Worm (Caenorhabditis elegans) whole organism, young adult: ENCODE data around the gene col-128.

Source experiments
- B0035.1 ChIP-seq: sonication (generic microtip); optimal IDR thresholded peaks from 2 replicates; lab custom pipeline; 2016; ENCODE audit warnings: missing genetic modification characterization, mild to moderate bottlenecking, missing compliant biosample characterization, missing genotype, missing genetic modification reagents
- B0261.1 ChIP-seq: sonication (generic microtip); optimal IDR thresholded peaks from 2 replicates; lab custom pipeline; 2016; ENCODE audit warnings: mild to moderate bottlenecking, missing genetic modification characterization, moderate library complexity, missing compliant biosample characterization
- C17E4.6 ChIP-seq: fragments of 200-800 bp; sonication (Bioruptor generic); IDR thresholded peaks from 2 replicates; pipeline ENCODE4 v1.3.6; 2022; ENCODE audit warnings: missing genetic modification reagents, missing genetic modification characterization, missing compliant biosample characterization
- D2030.7 ChIP-seq: fragments of 200-800 bp; sonication (Bioruptor generic); IDR thresholded peaks from 2 replicates; pipeline ENCODE4 v1.3.6; 2022; ENCODE audit warnings: missing genetic modification reagents, missing genetic modification characterization, missing compliant biosample characterization
- F22D6.2 ChIP-seq: sonication (generic microtip); optimal IDR thresholded peaks from 2 replicates; lab custom pipeline; 2016; ENCODE audit warnings: mild to moderate bottlenecking, missing genetic modification characterization, missing compliant biosample characterization
- T07F8.4 ChIP-seq: sonication (generic microtip); optimal IDR thresholded peaks from 2 replicates; lab custom pipeline; 2016; ENCODE audit warnings: mild to moderate bottlenecking, missing genetic modification characterization, moderate library complexity, missing compliant biosample characterization
- Y53F4B.3 ChIP-seq: fragments of 200-800 bp; sonication (Bioruptor generic); IDR thresholded peaks from 2 replicates; pipeline ENCODE4 v1.3.6; 2022; ENCODE audit warnings: missing genetic modification reagents, missing genetic modification characterization, missing compliant biosample characterization
- ama-1 ChIP-seq, 3 experiments: fragments of 150-350 bp in 1 of 3; sonication (generic microtip) in 2 of 3; optimal IDR thresholded peaks; 2 replicates each; lab custom pipeline; 2014 to 2018; ENCODE audit warnings: missing biosample characterization in 2 of 3, missing genetic modification characterization in 2 of 3, missing genetic modification reagents in 2 of 3
- athp-1 ChIP-seq: sonication (generic microtip); optimal IDR thresholded peaks from 2 replicates; lab custom pipeline; 2017; ENCODE audit warnings: mild to moderate bottlenecking, missing genetic modification characterization, missing compliant biosample characterization
- bed-1 ChIP-seq: fragments of 200-800 bp; sonication (Bioruptor generic); IDR thresholded peaks from 2 replicates; pipeline ENCODE4 v1.3.6; 2022; ENCODE audit warnings: missing genetic modification reagents, missing genetic modification characterization, missing compliant biosample characterization
- bed-2 ChIP-seq: fragments of 200-800 bp; sonication (Bioruptor generic); IDR thresholded peaks from 2 replicates; pipeline ENCODE4 v1.3.6; 2022; ENCODE audit warnings: missing genetic modification reagents, missing genetic modification characterization, missing compliant biosample characterization
- ceh-27 ChIP-seq: fragments of 200-800 bp; sonication (Bioruptor generic); optimal IDR thresholded peaks from 2 replicates; lab custom pipeline; 2018; ENCODE audit warnings: mild to moderate bottlenecking, missing genetic modification characterization, moderate library complexity, missing compliant biosample characterization
- ceh-40 ChIP-seq: fragments of 200-800 bp; sonication (Bioruptor generic); IDR thresholded peaks from 2 replicates; pipeline ENCODE4 v1.3.6; 2022; ENCODE audit warnings: missing genetic modification characterization, missing compliant biosample characterization
- ceh-58 ChIP-seq: fragments of 200-800 bp; sonication (Bioruptor generic); IDR thresholded peaks from 2 replicates; pipeline ENCODE4 v1.3.6; 2022; ENCODE audit warnings: missing genetic modification characterization, missing compliant biosample characterization
- ceh-79 ChIP-seq: sonication (generic microtip); optimal IDR thresholded peaks from 2 replicates; lab custom pipeline; 2017; ENCODE audit warnings: mild to moderate bottlenecking, missing genetic modification characterization, missing compliant biosample characterization
- chd-7 ChIP-seq: sonication (generic microtip); optimal IDR thresholded peaks from 2 replicates; lab custom pipeline; 2016; ENCODE audit warnings: mild to moderate bottlenecking, missing genetic modification characterization, moderate library complexity, missing compliant biosample characterization
- die-1 ChIP-seq: sonication (generic microtip); optimal IDR thresholded peaks from 2 replicates; lab custom pipeline; 2016; ENCODE audit warnings: missing genotype, mild to moderate bottlenecking, missing genetic modification characterization, missing compliant biosample characterization
- dpff-1 ChIP-seq: sonication (generic microtip); optimal IDR thresholded peaks from 2 replicates; lab custom pipeline; 2017; ENCODE audit warnings: mild to moderate bottlenecking, missing genetic modification characterization, missing compliant biosample characterization
- egl-18 ChIP-seq: fragments of 200-800 bp; sonication (Bioruptor generic); IDR thresholded peaks from 2 replicates; pipeline ENCODE4 v1.3.6; 2022; ENCODE audit warnings: missing genetic modification reagents, missing genetic modification characterization, missing compliant biosample characterization
- ets-4 ChIP-seq: fragments of 200-800 bp; sonication (Bioruptor generic); optimal IDR thresholded peaks from 2 replicates; lab custom pipeline; 2018; ENCODE audit warnings: mild to moderate bottlenecking, missing genetic modification characterization, missing compliant biosample characterization
- gei-17 ChIP-seq: fragments of 200-800 bp; sonication (Bioruptor generic); optimal IDR thresholded peaks from 2 replicates; lab custom pipeline; 2018; ENCODE audit warnings: mild to moderate bottlenecking, missing genetic modification characterization, missing compliant biosample characterization
- him-1 ChIP-seq: sonication (generic microtip); optimal IDR thresholded peaks from 2 replicates; lab custom pipeline; 2016; ENCODE audit warnings: missing genotype, missing genetic modification reagents, missing genetic modification characterization, missing compliant biosample characterization
- hlh-26 ChIP-seq: fragments of 200-800 bp; sonication (Bioruptor generic); conservative IDR thresholded peaks from 2 replicates; pipeline ENCODE4 v1.3.6; 2022; ENCODE audit warnings: missing genetic modification reagents, missing genetic modification characterization, missing compliant biosample characterization
- hmg-1.2 ChIP-seq: fragments of 200-800 bp; sonication (Bioruptor generic); IDR thresholded peaks from 2 replicates; pipeline ENCODE4 v1.3.6; 2022; ENCODE audit warnings: missing genetic modification reagents, missing genetic modification characterization, missing compliant biosample characterization
- hrde-1 ChIP-seq: sonication (generic microtip); optimal IDR thresholded peaks from 2 replicates; lab custom pipeline; 2016; ENCODE audit warnings: missing genetic modification characterization, mild to moderate bottlenecking, missing compliant biosample characterization, moderate library complexity, missing genotype, missing genetic modification reagents, borderline replicate concordance
- lag-1 ChIP-seq: fragments of 200-800 bp; sonication (Bioruptor generic); IDR thresholded peaks from 2 replicates; pipeline ENCODE4 v1.3.6; 2022; ENCODE audit warnings: missing genetic modification reagents, missing genetic modification characterization, missing compliant biosample characterization
- let-607 ChIP-seq, 2 experiments: fragments of 200-800 bp in 1 of 2; sonication (Bioruptor generic) in 1 of 2; sonication (generic microtip) in 1 of 2; optimal IDR thresholded peaks; 2 replicates each; lab custom pipeline; 2016 to 2018; ENCODE audit warnings: mild to moderate bottlenecking in 2 of 2, missing compliant biosample characterization in 2 of 2, missing genetic modification characterization in 2 of 2, moderate library complexity in 2 of 2, missing genotype in 1 of 2
- lsy-27 ChIP-seq: sonication (generic microtip); optimal IDR thresholded peaks from 2 replicates; lab custom pipeline; 2017; ENCODE audit warnings: missing genetic modification characterization, mild to moderate bottlenecking, missing compliant biosample characterization, antibody characterized with exemption, missing genotype, borderline replicate concordance; ENCODE audit not compliant: insufficient read depth
- madf-8 ChIP-seq: fragments of 200-800 bp; sonication (Bioruptor generic); conservative IDR thresholded peaks from 2 replicates; pipeline ENCODE4 v1.3.6; 2022; ENCODE audit warnings: missing genetic modification reagents, missing genetic modification characterization, missing compliant biosample characterization
- mcd-1 ChIP-seq: fragments of 200-800 bp; sonication (Bioruptor generic); IDR thresholded peaks from 2 replicates; pipeline ENCODE4 v1.3.6; 2022; ENCODE audit warnings: missing genetic modification reagents, missing genetic modification characterization, missing compliant biosample characterization
- mes-4 ChIP-seq: sonication (generic microtip); optimal IDR thresholded peaks from 2 replicates; lab custom pipeline; 2016; ENCODE audit warnings: missing genotype, missing genetic modification characterization, missing compliant biosample characterization
- mxl-1 ChIP-seq: sonication (generic microtip); optimal IDR thresholded peaks from 2 replicates; lab custom pipeline; 2016; ENCODE audit warnings: missing genetic modification characterization, missing compliant biosample characterization
- nfya-1 ChIP-seq: sonication (generic microtip); optimal IDR thresholded peaks from 2 replicates; lab custom pipeline; 2017; ENCODE audit warnings: antibody characterized with exemption, missing compliant biosample characterization, missing genetic modification characterization, borderline replicate concordance; ENCODE audit not compliant: insufficient read depth
- nhr-120 ChIP-seq: fragments of 200-800 bp; sonication (Bioruptor generic); IDR thresholded peaks from 2 replicates; pipeline ENCODE4 v1.3.6; 2022; ENCODE audit warnings: missing genetic modification characterization, missing compliant biosample characterization
- pha-4 ChIP-seq: fragments of 150-350 bp; sonication (generic microtip); optimal IDR thresholded peaks from 2 replicates; lab custom pipeline; 2014; ENCODE audit warnings: missing biosample characterization, missing genetic modification reagents, missing genetic modification characterization
- rpc-1 ChIP-seq, 2 experiments: fragments of 150-350 bp in 1 of 2; sonication (generic microtip) in 1 of 2; optimal IDR thresholded peaks; 2 replicates each; lab custom pipeline; 2014 to 2018; ENCODE audit warnings: missing biosample characterization in 1 of 2, missing genetic modification characterization in 1 of 2, missing genetic modification reagents in 1 of 2, missing genotype in 1 of 2
- sea-2 ChIP-seq: fragments of 200-800 bp; sonication (Bioruptor generic); IDR thresholded peaks from 2 replicates; pipeline ENCODE4 v1.3.6; 2022; ENCODE audit warnings: missing genetic modification characterization, missing compliant biosample characterization
- snpc-1.3 ChIP-seq: sonication (generic microtip); optimal IDR thresholded peaks from 2 replicates; lab custom pipeline; 2017; ENCODE audit warnings: missing genetic modification characterization, mild to moderate bottlenecking, missing compliant biosample characterization, antibody characterized with exemption, moderate library complexity, missing genotype, missing genetic modification reagents; ENCODE audit not compliant: insufficient read depth
- snpc-4 ChIP-seq, 5 experiments: fragments of 150-350 bp in 1 of 5; sonication (generic microtip) in 4 of 5; optimal IDR thresholded peaks; 2 replicates each; lab custom pipeline; 2014 to 2018; ENCODE audit warnings: missing genetic modification characterization in 5 of 5, missing biosample characterization in 3 of 5, antibody characterized with exemption in 2 of 5, mild to moderate bottlenecking in 2 of 5, missing compliant biosample characterization in 2 of 5, missing genotype in 2 of 5, moderate library complexity in 2 of 5, missing genetic modification reagents in 1 of 5
- somi-1 ChIP-seq: fragments of 200-800 bp; sonication (Bioruptor generic); optimal IDR thresholded peaks from 2 replicates; lab custom pipeline; 2018; ENCODE audit warnings: mild to moderate bottlenecking, missing genetic modification characterization, missing compliant biosample characterization
- unc-130 ChIP-seq: sonication (generic microtip); optimal IDR thresholded peaks from 2 replicates; lab custom pipeline; 2016; ENCODE audit warnings: missing genetic modification reagents, missing genetic modification characterization, missing compliant biosample characterization
- zfh-2 ChIP-seq: fragments of 200-800 bp; sonication (Bioruptor generic); conservative IDR thresholded peaks from 2 replicates; pipeline ENCODE4 v1.3.6; 2022; ENCODE audit warnings: missing genetic modification reagents, missing genetic modification characterization, missing compliant biosample characterization
- ztf-18 ChIP-seq: sonication (generic microtip); optimal IDR thresholded peaks from 2 replicates; lab custom pipeline; 2016; ENCODE audit warnings: missing genotype, mild to moderate bottlenecking, missing genetic modification characterization, missing compliant biosample characterization
- ztf-22 ChIP-seq: fragments of 200-800 bp; sonication (Bioruptor generic); optimal IDR thresholded peaks from 2 replicates; lab custom pipeline; 2018; ENCODE audit warnings: mild to moderate bottlenecking, missing genetic modification characterization, moderate library complexity, missing compliant biosample characterization
- ztf-28 ChIP-seq: fragments of 200-800 bp; sonication (Bioruptor generic); IDR thresholded peaks from 2 replicates; pipeline ENCODE4 v1.3.6; 2022; ENCODE audit warnings: missing genetic modification reagents, missing genetic modification characterization, missing compliant biosample characterization
- ztf-3 ChIP-seq: fragments of 200-800 bp; sonication (Bioruptor generic); optimal IDR thresholded peaks from 2 replicates; lab custom pipeline; 2018; ENCODE audit warnings: mild to moderate bottlenecking, missing genetic modification characterization, missing compliant biosample characterization

Gene col-128

ce11 chrIV:11549694-11550093 lies 2.1 kb downstream of the col-128 start (continued):
- TF ChIP-seq bed-1 (GFP tag; lab: Robert Waterston, UW): no peak
- TF ChIP-seq madf-8 (GFP tag; lab: Robert Waterston, UW): no peak
- no peak for TF ChIP-seq sea-2 (GFP tag; lab: Robert Waterston, UW)
- peak; percentile 50 for TF ChIP-seq hrde-1 (tag; lab: Kevin White, UChicago)
- peak; percentile 37 for TF ChIP-seq somi-1
- peak; percentile 72 for TF ChIP-seq D2030.7
- TF ChIP-seq F22D6.2 (tag; lab: Kevin White, UChicago): peak; percentile 46
- no peak for TF ChIP-seq gei-17 (GFP tag; lab: Kevin White, UChicago)
- TF ChIP-seq C17E4.6 (GFP tag; lab: Robert Waterston, UW): no peak
- TF ChIP-seq B0035.1 (tag; lab: Kevin White, UChicago): no peak
- no peak for TF ChIP-seq athp-1 (tag; lab: Kevin White, UChicago)
- no peak for TF ChIP-seq egl-18 (GFP tag; lab: Robert Waterston, UW)
- no peak for TF ChIP-seq ztf-22 (GFP tag; lab: Kevin White, UChicago)
- TF ChIP-seq Y53F4B.3 (GFP tag; lab: Robert Waterston, UW): no peak
- TF ChIP-seq lsy-27 (tag; lab: Kevin White, UChicago): no peak
- TF ChIP-seq pha-4: no peak
- TF ChIP-seq bed-2 (GFP tag; lab: Robert Waterston, UW): no peak
- no peak for TF ChIP-seq ceh-27 (GFP tag; lab: Kevin White, UChicago)
- no peak for TF ChIP-seq lag-1 (GFP tag; lab: Robert Waterston, UW)
- peak; percentile 20 for TF ChIP-seq ceh-79
- no peak for TF ChIP-seq ceh-58 (GFP tag; lab: Robert Waterston, UW)
- no peak; the same call in 1 of the 2 replicates for TF ChIP-seq mcd-1 (GFP tag; lab: Robert Waterston, UW)
- TF ChIP-seq let-607 (tag; optimal IDR thresholded peaks at IDR 0.05; lab: Kevin White, UChicago): peak; percentile 62 to 68
- TF ChIP-seq ztf-3 (GFP tag; lab: Kevin White, UChicago): no peak
- peak; percentile 96 for TF ChIP-seq him-1 (tag; lab: Kevin White, UChicago)
- no peak for TF ChIP-seq dpff-1 (tag; lab: Kevin White, UChicago)
- TF ChIP-seq nfya-1 (tag; lab: Kevin White, UChicago): no peak
- TF ChIP-seq ama-1 (optimal IDR thresholded peaks at IDR 0.05; lab: Kevin White, UChicago): no peak
- TF ChIP-seq ama-1 (GFP tag; optimal IDR thresholded peaks at IDR 0.05; lab: Kevin White, UChicago): peak; percentile 82 to 88
- TF ChIP-seq ceh-40 (GFP tag; lab: Robert Waterston, UW): no peak; the same call in 1 of the 2 replicates
- TF ChIP-seq chd-7: no peak
- no peak for TF ChIP-seq zfh-2 (GFP tag; lab: Robert Waterston, UW)
- TF ChIP-seq ztf-18 (tag; lab: Kevin White, UChicago): peak; percentile 67
- TF ChIP-seq snpc-1.3 (tag; lab: Kevin White, UChicago): peak; percentile 87
- peak; percentile 79 for TF ChIP-seq snpc-4 (GFP tag; optimal IDR thresholded peaks at IDR 0.05; lab: Kevin White, UChicago)
- TF ChIP-seq snpc-4 (tag; optimal IDR thresholded peaks at IDR 0.05; lab: Kevin White, UChicago): peak in 3 of 4 experiments; percentile 65 to 85 (median 81)
- peak; percentile 82 for TF ChIP-seq T07F8.4 (tag; lab: Kevin White, UChicago)
- peak; percentile 98 for TF ChIP-seq rpc-1 (optimal IDR thresholded peaks at IDR 0.05; lab: Kevin White, UChicago)
- TF ChIP-seq rpc-1 (tag; optimal IDR thresholded peaks at IDR 0.05; lab: Kevin White, UChicago): peak; percentile 95
- no peak; the same call in 1 of the 2 replicates for TF ChIP-seq ztf-28 (GFP tag; lab: Robert Waterston, UW)
- peak; percentile 52 for TF ChIP-seq unc-130 (GFP tag; lab: Kevin White, UChicago)
- TF ChIP-seq B0261.1 (tag; lab: Kevin White, UChicago): peak; percentile 87
- no peak for TF ChIP-seq hlh-26 (GFP tag; lab: Robert Waterston, UW)
- peak; percentile 70 for TF ChIP-seq hmg-1.2 (GFP tag; lab: Robert Waterston, UW)
- peak; percentile 6 for TF ChIP-seq mxl-1 (tag; lab: Kevin White, UChicago)
- no peak for TF ChIP-seq nhr-120 (GFP tag; lab: Robert Waterston, UW)
- TF ChIP-seq mes-4: peak; percentile 65
- no peak for TF ChIP-seq ets-4 (GFP tag; lab: Kevin White, UChicago)
- peak; percentile 86 for TF ChIP-seq die-1 (tag; lab: Kevin White, UChicago)
